Fruit fly (Drosophila melanogaster) whole organism, embryonic: ENCODE results near the gene CG33721.

ENCODE experiments used
- CG1792 ChIP-seq: fragments of 200-800 bp; sonication (Bioruptor generic); optimal IDR thresholded peaks from 2 replicates; lab custom pipeline; 2016; ENCODE audit warnings: missing biosample characterization, missing genetic modification characterization
- CG7786 ChIP-seq: fragments of 200-800 bp; sonication (Bioruptor generic); optimal IDR thresholded peaks from 2 replicates; lab custom pipeline; 2016; ENCODE audit warnings: missing biosample characterization, missing genetic modification characterization

dm6 chr3R:22379942-22380341 lies 49.1 kb downstream of the CG33721 start, which contains the start of gene CG34149:
- TF ChIP-seq CG7786 (GFP tag; lab: Kevin White, UChicago) (no peak), CG1792 (GFP tag; lab: Kevin White, UChicago) (no peak)
